Worm (Caenorhabditis elegans) whole organism, L4 larva: ENCODE measurements around the gene DH11.5.

Experiments
- jun-1 ChIP-seq: fragments of 150-350 bp; optimal IDR thresholded peaks from 2 replicates; lab custom pipeline; 2014; ENCODE audit warnings: missing biosample characterization, missing genetic modification reagents, missing genetic modification characterization
- ztf-11 ChIP-seq: fragments of 150-350 bp; optimal IDR thresholded peaks from 2 replicates; lab custom pipeline; 2014; ENCODE audit warnings: missing biosample characterization, missing genetic modification characterization

DNA sequence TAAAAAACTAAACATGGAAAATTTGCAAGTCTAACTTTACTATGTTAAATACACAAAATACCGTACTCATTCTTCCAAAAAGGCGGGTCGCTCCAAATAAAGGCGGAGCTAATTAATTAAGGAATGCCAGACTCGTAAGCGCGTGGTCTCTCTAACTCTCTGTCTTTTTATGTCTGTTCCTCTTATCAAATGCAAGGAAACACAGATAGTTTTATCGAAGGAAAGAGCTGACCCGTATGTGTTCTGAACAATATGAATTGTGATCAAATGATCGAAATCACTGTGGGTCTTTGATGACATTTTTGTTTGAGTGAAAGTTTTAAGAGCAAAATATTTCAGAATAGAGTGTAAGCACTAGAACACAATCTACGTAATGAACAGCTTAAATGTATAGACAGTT lies 25.0 kb downstream of the DH11.5 start:
- TF ChIP-seq ztf-11 (tag; lab: Kevin White, UChicago) = no peak
- TF ChIP-seq jun-1 (tag; lab: Kevin White, UChicago) = no peak
